Fruit fly (Drosophila melanogaster): ENCODE measurements around the gene CG43255.

Gene CG43255

DNA sequence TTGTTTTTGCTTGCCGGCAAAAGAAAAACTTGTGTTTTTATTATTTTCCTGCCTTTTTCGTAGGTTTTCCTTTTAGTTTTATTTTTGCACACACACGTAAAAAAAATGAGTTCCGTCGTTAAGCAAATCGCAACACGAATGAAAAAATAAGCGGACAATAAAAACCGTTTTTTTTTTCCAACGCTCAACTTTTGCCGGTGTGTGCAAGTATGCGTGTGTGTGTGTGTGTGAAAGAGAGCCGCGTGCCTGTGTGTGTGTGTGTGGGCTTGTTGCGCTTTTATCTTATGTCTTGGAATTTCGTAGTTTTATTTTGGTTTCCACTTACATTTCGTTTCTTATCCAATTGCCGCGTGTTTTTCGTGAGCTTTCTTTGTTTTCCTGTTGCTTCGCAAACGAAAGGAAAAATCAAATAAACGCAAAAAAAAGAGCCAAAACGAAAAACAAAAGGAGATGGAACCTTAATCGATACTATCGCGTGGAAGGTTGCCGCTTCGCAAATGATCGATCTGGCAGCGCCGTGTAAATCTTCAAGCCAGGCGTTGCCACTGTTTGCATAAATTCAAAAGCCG is 25.8 kb upstream of the CG43255 start, which contains the start of gene Moe:
Gene Moe (minus strand): TSS at position 474 of the 569 bp plus-strand sequence.
- TF ChIP-seq cnc (optimal IDR thresholded peaks at IDR 0.05) (no peak), Crg-1 (GFP tag; optimal IDR thresholded peaks at IDR 0.05) (peak; percentile 65), bab1 (GFP tag; optimal IDR thresholded peaks at IDR 0.05) (peak; percentile 70), cic (GFP tag; optimal IDR thresholded peaks at IDR 0.05) (peak; percentile 64), CG11617 (GFP tag; optimal IDR thresholded peaks at IDR 0.05) (peak; percentile 64), CG5204 (GFP tag; optimal IDR thresholded peaks at IDR 0.05) (peak; percentile 50), Hr96 (GFP tag; optimal IDR thresholded peaks at IDR 0.05) (no peak), tj (GFP tag; optimal IDR thresholded peaks at IDR 0.05) (peak; percentile 88), CG33017 (tag; optimal IDR thresholded peaks at IDR 0.05) (no peak), kay (GFP tag; ENCODE audit: borderline replicate concordance) (peak; percentile 81), CG12768 (GFP tag; optimal IDR thresholded peaks at IDR 0.05) (peak; percentile 16), CG14711 (tag; optimal IDR thresholded peaks at IDR 0.05) (peak; percentile 54), CG7045 (GFP tag; optimal IDR thresholded peaks at IDR 0.05) (no peak), Mnt (GFP tag; optimal IDR thresholded peaks at IDR 0.05) (peak; percentile 65), toe (GFP tag; optimal IDR thresholded peaks at IDR 0.05) (peak; percentile 72), CG1620 (GFP tag; optimal IDR thresholded peaks at IDR 0.05) (peak; percentile 88), pad (GFP tag; optimal IDR thresholded peaks at IDR 0.05) (no peak), Clk (GFP tag; optimal IDR thresholded peaks at IDR 0.05) (no peak), CG7101 (tag; optimal IDR thresholded peaks at IDR 0.05) (peak; percentile 56), ovo (GFP tag; optimal IDR thresholded peaks at IDR 0.05) (peak; percentile 79)

DNA sequence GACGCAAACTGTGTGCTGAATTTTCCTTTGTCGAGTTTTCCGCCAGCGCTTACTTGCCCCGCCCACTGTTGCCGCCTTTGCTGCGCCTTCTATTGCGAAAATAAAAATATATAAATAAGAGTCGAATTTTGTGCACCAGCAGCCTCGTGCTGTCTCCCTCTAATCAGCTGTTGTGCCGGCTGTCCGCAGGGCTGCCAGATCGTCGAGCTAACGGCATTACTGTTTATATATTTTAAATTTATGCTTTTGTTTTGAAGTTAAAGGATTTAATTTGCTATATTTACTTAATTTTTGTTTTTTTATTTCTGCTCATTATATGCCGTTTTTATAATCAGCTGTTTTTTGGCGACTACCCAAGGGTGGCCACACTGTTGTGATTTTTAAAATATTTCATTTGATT is 23.7 kb upstream of the CG43255 start, which contains the start of gene Uros1:
Gene Uros1 (minus strand): TSS at position 171 of the 400 bp plus-strand sequence.
- peak; percentile 63 for TF ChIP-seq Mnt (GFP tag; optimal IDR thresholded peaks at IDR 0.05)
- no peak for TF ChIP-seq kay (GFP tag; ENCODE audit: borderline replicate concordance)
- TF ChIP-seq ovo (GFP tag; optimal IDR thresholded peaks at IDR 0.05), result peak; percentile 86
- TF ChIP-seq CG7101 (tag; optimal IDR thresholded peaks at IDR 0.05), result peak; percentile 20
- TF ChIP-seq toe (GFP tag; optimal IDR thresholded peaks at IDR 0.05), result peak; percentile 40
- TF ChIP-seq cic (GFP tag; optimal IDR thresholded peaks at IDR 0.05), result no peak
- TF ChIP-seq CG12768 (GFP tag; optimal IDR thresholded peaks at IDR 0.05), result no peak
- TF ChIP-seq Hr96 (GFP tag; optimal IDR thresholded peaks at IDR 0.05), result no peak
- peak; percentile 41 for TF ChIP-seq CG14711 (tag; optimal IDR thresholded peaks at IDR 0.05)
- peak; percentile 60 for TF ChIP-seq CG1620 (GFP tag; optimal IDR thresholded peaks at IDR 0.05)
- peak; percentile 8 for TF ChIP-seq CG11617 (GFP tag; optimal IDR thresholded peaks at IDR 0.05)
- TF ChIP-seq CG5204 (GFP tag; optimal IDR thresholded peaks at IDR 0.05), result peak; percentile 58
- peak; percentile 68 for TF ChIP-seq bab1 (GFP tag; optimal IDR thresholded peaks at IDR 0.05)
- TF ChIP-seq tj (GFP tag; optimal IDR thresholded peaks at IDR 0.05), result peak; percentile 20

DNA sequence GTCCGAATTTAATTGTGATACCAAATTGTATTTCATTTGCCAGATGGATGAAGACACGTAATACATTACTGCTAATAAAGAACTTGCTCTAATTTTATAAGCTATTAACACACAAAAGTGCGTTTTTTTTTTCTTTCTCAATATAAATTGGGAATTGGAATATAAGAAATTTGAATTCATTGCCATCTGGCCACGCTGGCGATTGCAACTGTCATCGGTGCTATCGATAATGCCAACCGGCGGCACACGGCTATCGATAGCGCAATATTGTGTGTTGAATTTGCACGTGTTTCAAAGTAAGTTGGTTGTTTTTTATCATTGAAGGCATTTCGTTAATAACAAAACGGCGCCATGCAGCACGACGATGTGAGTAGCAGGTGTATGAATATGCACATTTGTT is 22.3 kb upstream of the CG43255 start, which contains the start of gene Rbm13:
Gene Rbm13 (plus strand): TSS at position 253 of the 400 bp plus-strand sequence.
- TF ChIP-seq toe (GFP tag; optimal IDR thresholded peaks at IDR 0.05) (no peak), CG7045 (GFP tag; optimal IDR thresholded peaks at IDR 0.05) (no peak), tj (GFP tag; optimal IDR thresholded peaks at IDR 0.05) (no peak), CG11617 (GFP tag; optimal IDR thresholded peaks at IDR 0.05) (no peak), cnc (optimal IDR thresholded peaks at IDR 0.05) (no peak), CG7101 (tag; optimal IDR thresholded peaks at IDR 0.05) (peak; percentile 5), cic (GFP tag; optimal IDR thresholded peaks at IDR 0.05) (no peak), pad (GFP tag; optimal IDR thresholded peaks at IDR 0.05) (no peak), Hr96 (GFP tag; optimal IDR thresholded peaks at IDR 0.05) (no peak), CG33017 (tag; optimal IDR thresholded peaks at IDR 0.05) (no peak), CG12768 (GFP tag; optimal IDR thresholded peaks at IDR 0.05) (no peak), Mnt (GFP tag; optimal IDR thresholded peaks at IDR 0.05) (peak; percentile 92)

DNA sequence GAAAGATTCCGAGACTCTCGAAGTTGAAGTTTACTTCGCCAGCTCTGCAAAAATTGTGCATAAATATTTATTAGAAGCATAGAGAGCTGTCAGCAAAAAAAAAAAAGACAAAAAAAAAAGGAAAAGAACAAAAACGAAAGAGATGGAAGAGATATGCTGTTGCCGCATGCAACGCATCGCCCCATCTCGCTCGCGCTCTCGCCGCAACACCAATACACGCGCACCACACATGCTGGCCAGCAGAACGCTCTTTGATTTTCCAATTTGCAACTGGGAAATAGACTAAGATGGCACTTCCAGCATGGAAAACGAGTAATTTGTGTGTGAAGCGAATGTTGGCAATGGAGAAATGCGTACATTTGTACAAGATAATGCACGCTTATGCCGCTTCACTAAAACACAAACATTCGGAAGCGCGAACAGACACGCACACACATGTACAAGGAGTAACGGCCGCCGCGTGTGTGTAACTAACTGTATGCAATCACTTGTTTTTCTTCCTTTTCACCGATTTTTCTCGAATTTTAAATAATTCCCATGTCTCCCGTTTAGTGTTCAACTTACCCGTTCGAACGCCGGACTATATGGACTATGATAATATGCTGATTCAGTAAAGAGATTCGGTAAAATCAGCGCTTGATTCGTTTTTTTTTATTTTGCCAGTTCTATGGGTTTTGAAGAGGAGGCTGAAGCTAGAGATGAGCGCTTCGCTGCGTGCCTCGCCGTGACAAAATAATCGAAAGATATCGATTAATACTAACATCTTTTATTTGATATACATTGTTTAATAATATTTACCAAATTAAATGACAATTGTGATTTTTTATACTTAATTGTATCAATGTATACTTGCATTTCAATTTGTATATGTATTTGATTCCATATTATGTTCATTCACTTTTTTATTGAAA is 18.0 kb upstream of the CG43255 start:
- TF ChIP-seq CG11617 (GFP tag; optimal IDR thresholded peaks at IDR 0.05) (peak; percentile 6), ovo (GFP tag; optimal IDR thresholded peaks at IDR 0.05) (peak; percentile 92), Mnt (GFP tag; optimal IDR thresholded peaks at IDR 0.05) (peak; percentile 64), CG5204 (GFP tag; optimal IDR thresholded peaks at IDR 0.05) (no peak), tj (GFP tag; optimal IDR thresholded peaks at IDR 0.05) (peak; percentile 64)

DNA sequence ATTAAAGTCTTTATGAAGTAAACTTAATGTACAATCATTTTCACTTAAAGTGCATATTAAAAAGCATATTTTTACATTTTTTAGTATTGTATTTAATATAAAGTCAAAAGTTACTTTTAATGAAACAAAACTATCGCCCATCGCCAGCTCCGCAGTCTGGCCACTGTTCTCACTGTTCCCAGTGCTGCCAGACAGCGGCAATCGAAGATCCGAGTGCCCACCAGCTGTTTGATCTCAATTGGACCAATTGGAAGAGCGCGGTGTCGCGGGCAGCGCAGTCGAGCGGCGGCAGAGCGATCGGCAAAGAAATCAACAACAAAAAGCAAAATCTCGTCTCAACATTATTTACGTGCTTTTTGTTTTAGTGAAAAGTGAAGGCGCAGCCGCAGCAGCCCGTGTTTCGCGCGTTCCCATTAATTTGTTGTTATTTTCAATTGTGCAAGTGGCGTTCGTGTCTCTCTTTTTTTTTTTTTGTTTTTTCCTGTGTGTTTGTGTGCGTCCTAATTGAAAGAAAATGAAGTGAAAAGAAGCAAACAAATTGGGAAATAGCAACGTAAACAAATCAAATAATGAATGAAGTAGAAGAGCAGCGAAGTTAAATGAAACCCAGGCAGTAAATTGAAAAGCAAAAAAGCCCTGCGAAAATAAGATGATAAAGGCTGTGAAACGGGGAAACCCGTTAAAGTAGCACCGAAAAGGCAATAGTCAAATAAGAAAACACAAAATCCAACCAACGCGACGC is 16.8 kb upstream of the CG43255 start, which contains the start of gene rdgA:
Gene rdgA (plus strand): TSS at position 264 of the 742 bp plus-strand sequence.
- TF ChIP-seq CG1620 (GFP tag; optimal IDR thresholded peaks at IDR 0.05) (peak; percentile 49), kay (GFP tag; ENCODE audit: borderline replicate concordance) (no peak), CG7101 (tag; optimal IDR thresholded peaks at IDR 0.05) (peak; percentile 26), tj (GFP tag; optimal IDR thresholded peaks at IDR 0.05) (peak; percentile 20), bab1 (GFP tag; optimal IDR thresholded peaks at IDR 0.05) (no peak)

DNA sequence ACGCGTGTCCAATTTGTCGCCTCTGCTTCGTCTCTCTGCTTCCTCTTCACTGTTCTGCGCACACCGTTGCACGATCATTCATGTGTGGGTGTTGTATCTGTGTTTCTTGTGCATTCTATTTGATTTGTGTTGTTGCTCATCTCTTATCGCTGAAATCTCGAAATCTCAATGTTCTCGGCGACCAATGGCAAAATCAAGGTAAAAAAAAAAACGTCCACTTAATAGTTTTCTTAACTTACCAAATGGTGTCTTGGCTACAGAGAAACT is 16.3 kb upstream of the CG43255 start:
- no peak for TF ChIP-seq Mnt (GFP tag; optimal IDR thresholded peaks at IDR 0.05)
- TF ChIP-seq CG11617 (GFP tag; optimal IDR thresholded peaks at IDR 0.05), result no peak
- no peak for TF ChIP-seq Hr96 (GFP tag; optimal IDR thresholded peaks at IDR 0.05)
- no peak for TF ChIP-seq cnc (optimal IDR thresholded peaks at IDR 0.05)
- no peak for TF ChIP-seq ovo (GFP tag; optimal IDR thresholded peaks at IDR 0.05)
- TF ChIP-seq CG12768 (GFP tag; optimal IDR thresholded peaks at IDR 0.05), result no peak
- TF ChIP-seq pad (GFP tag; optimal IDR thresholded peaks at IDR 0.05), result no peak
- TF ChIP-seq CG5204 (GFP tag; optimal IDR thresholded peaks at IDR 0.05), result no peak
- TF ChIP-seq tj (GFP tag; optimal IDR thresholded peaks at IDR 0.05), result no peak
- no peak for TF ChIP-seq kay (GFP tag; ENCODE audit: borderline replicate concordance)
- no peak for TF ChIP-seq CG7101 (tag; optimal IDR thresholded peaks at IDR 0.05)
- TF ChIP-seq Crg-1 (GFP tag; optimal IDR thresholded peaks at IDR 0.05), result no peak
- no peak for TF ChIP-seq Clk (GFP tag; optimal IDR thresholded peaks at IDR 0.05)
- no peak for TF ChIP-seq CG7045 (GFP tag; optimal IDR thresholded peaks at IDR 0.05)
- no peak for TF ChIP-seq CG14711 (tag; optimal IDR thresholded peaks at IDR 0.05)
- no peak for TF ChIP-seq bab1 (GFP tag; optimal IDR thresholded peaks at IDR 0.05)
